Worm (Caenorhabditis elegans) whole organism, L1 larva: Measurements from ENCODE around the gene prkl-1.

ENCODE experiments used
- C16A3.4 ChIP-seq: fragments of 150-350 bp; optimal IDR thresholded peaks from 2 replicates; lab custom pipeline; 2014; ENCODE audit warnings: missing biosample characterization, missing genetic modification characterization
- alr-1 ChIP-seq: fragments of 200-800 bp; sonication (Bioruptor generic); optimal IDR thresholded peaks from 2 replicates; lab custom pipeline; 2018; ENCODE audit warnings: borderline replicate concordance, mild to moderate bottlenecking, missing genetic modification characterization, missing compliant biosample characterization
- ceh-82 ChIP-seq, 3 experiments: fragments of 150-350 bp in 1 of 3; sonication (generic microtip) in 2 of 3; optimal IDR thresholded peaks; 2 replicates each; lab custom pipeline; 2014 to 2017; ENCODE audit warnings: missing biosample characterization in 3 of 3, missing genetic modification characterization in 3 of 3
- dsc-1 ChIP-seq: sonication (generic microtip); optimal IDR thresholded peaks from 2 replicates; lab custom pipeline; 2016; ENCODE audit warnings: mild to moderate bottlenecking, missing genetic modification characterization, missing compliant biosample characterization
- efl-1 ChIP-seq, 4 experiments: fragments of 150-350 bp; optimal IDR thresholded peaks in 3 of 4; peaks in 1 of 4; 1 replicate in 1 of 4; 2 replicates in 3 of 4; lab custom pipeline; 2014; ENCODE audit warnings: missing biosample characterization in 2 of 4, missing genetic modification characterization in 2 of 4, missing genetic modification reagents in 2 of 4
- efl-3 ChIP-seq: fragments of 200-800 bp; sonication (Bioruptor generic); optimal IDR thresholded peaks from 2 replicates; lab custom pipeline; 2018; ENCODE audit warnings: mild to moderate bottlenecking, missing genetic modification characterization, missing compliant biosample characterization
- egl-13 ChIP-seq: sonication (generic microtip); optimal IDR thresholded peaks from 2 replicates; lab custom pipeline; 2016; ENCODE audit warnings: missing genotype, missing genetic modification reagents, missing genetic modification characterization, missing compliant biosample characterization
- elt-2 ChIP-seq: sonication (generic microtip); optimal IDR thresholded peaks from 2 replicates; lab custom pipeline; 2016; ENCODE audit warnings: missing genetic modification characterization, mild to moderate bottlenecking, inconsistent platforms, missing compliant biosample characterization, missing genetic modification reagents
- fkh-10 ChIP-seq: sonication (generic microtip); optimal IDR thresholded peaks from 2 replicates; lab custom pipeline; 2017; ENCODE audit warnings: missing biosample characterization, missing genetic modification reagents, missing genetic modification characterization
- fos-1 ChIP-seq: fragments of 150-350 bp; optimal IDR thresholded peaks from 2 replicates; lab custom pipeline; 2014; ENCODE audit warnings: missing biosample characterization, missing genetic modification characterization
- hlh-17 ChIP-seq: fragments of 200-800 bp; sonication (Bioruptor generic); optimal IDR thresholded peaks from 2 replicates; lab custom pipeline; 2018; ENCODE audit warnings: missing genetic modification characterization, mild to moderate bottlenecking, missing compliant biosample characterization, moderate library complexity, borderline replicate concordance
- hlh-4 ChIP-seq: sonication (generic microtip); optimal IDR thresholded peaks from 2 replicates; lab custom pipeline; 2016; ENCODE audit warnings: mild to moderate bottlenecking, missing genetic modification characterization, missing compliant biosample characterization
- irx-1 ChIP-seq: sonication (generic microtip); optimal IDR thresholded peaks from 2 replicates; lab custom pipeline; 2016; ENCODE audit warnings: missing genetic modification characterization, missing compliant biosample characterization
- jun-1 ChIP-seq: fragments of 150-350 bp; optimal IDR thresholded peaks from 2 replicates; lab custom pipeline; 2014; ENCODE audit warnings: missing biosample characterization, missing genetic modification reagents, missing genetic modification characterization
- lin-14 ChIP-seq: fragments of 200-800 bp; sonication (Bioruptor generic); optimal IDR thresholded peaks from 2 replicates; lab custom pipeline; 2018; ENCODE audit warnings: mild to moderate bottlenecking, missing genetic modification characterization, moderate library complexity, missing compliant biosample characterization
- lin-15B ChIP-seq: fragments of 150-350 bp; sonication (generic microtip); optimal IDR thresholded peaks from 3 replicates; lab custom pipeline; 2014; ENCODE audit warnings: missing biosample characterization, missing genetic modification characterization
- lin-39 ChIP-seq: fragments of 150-350 bp; optimal IDR thresholded peaks from 2 replicates; lab custom pipeline; 2014; ENCODE audit warnings: missing biosample characterization, missing genetic modification reagents, missing genetic modification characterization
- mef-2 ChIP-seq: fragments of 150-350 bp; optimal IDR thresholded peaks from 2 replicates; lab custom pipeline; 2014; ENCODE audit warnings: missing biosample characterization, missing genetic modification characterization
- nhr-11 ChIP-seq: fragments of 150-350 bp; optimal IDR thresholded peaks from 2 replicates; lab custom pipeline; 2014; ENCODE audit warnings: missing biosample characterization, missing genetic modification characterization
- nhr-19 ChIP-seq: fragments of 200-800 bp; sonication (Bioruptor generic); conservative IDR thresholded peaks from 2 replicates; pipeline ENCODE4 v1.3.6; 2022; ENCODE audit warnings: missing genetic modification characterization, missing compliant biosample characterization
- nhr-20 ChIP-seq: sonication (generic microtip); optimal IDR thresholded peaks from 2 replicates; lab custom pipeline; 2016; ENCODE audit warnings: mild to moderate bottlenecking, missing genetic modification characterization, missing compliant biosample characterization
- nhr-47 ChIP-seq: sonication (generic microtip); optimal IDR thresholded peaks from 2 replicates; lab custom pipeline; 2016; ENCODE audit warnings: mild to moderate bottlenecking, missing genetic modification characterization, moderate library complexity, missing compliant biosample characterization
- nhr-77 ChIP-seq: fragments of 150-350 bp; optimal IDR thresholded peaks from 2 replicates; lab custom pipeline; 2014; ENCODE audit warnings: missing biosample characterization, missing genetic modification characterization
- nhr-85 ChIP-seq: sonication (generic microtip); peaks from one replicate; lab custom pipeline; 2016; ENCODE audit warnings: missing genetic modification characterization, inconsistent platforms, missing compliant biosample characterization
- nhr-90 ChIP-seq: sonication (generic microtip); optimal IDR thresholded peaks from 2 replicates; lab custom pipeline; 2016; ENCODE audit warnings: mild to moderate bottlenecking, missing genetic modification characterization, missing compliant biosample characterization; ENCODE audit not compliant: poor library complexity
- pqm-1 ChIP-seq: sonication (generic microtip); optimal IDR thresholded peaks from 3 replicates; lab custom pipeline; 2017; ENCODE audit warnings: missing biosample characterization, missing genetic modification characterization
- skn-1 ChIP-seq: fragments of 150-350 bp; optimal IDR thresholded peaks from 2 replicates; lab custom pipeline; 2014; ENCODE audit warnings: missing biosample characterization, missing genetic modification characterization
- tlp-1 ChIP-seq: fragments of 150-350 bp; optimal IDR thresholded peaks from 2 replicates; lab custom pipeline; 2014; ENCODE audit warnings: missing biosample characterization, missing genetic modification characterization
- unc-130 ChIP-seq: fragments of 150-350 bp; optimal IDR thresholded peaks from 2 replicates; lab custom pipeline; 2017; ENCODE audit warnings: missing biosample characterization, missing genetic modification characterization, inconsistent platforms
- unc-30 ChIP-seq: sonication (generic microtip); optimal IDR thresholded peaks from 2 replicates; lab custom pipeline; 2017; ENCODE audit warnings: missing biosample characterization, missing genetic modification characterization
- unc-62 ChIP-seq: fragments of 150-350 bp; optimal IDR thresholded peaks from 2 replicates; lab custom pipeline; 2014; ENCODE audit warnings: missing biosample characterization, missing genetic modification reagents, missing genetic modification characterization
- unc-86 ChIP-seq: sonication (generic microtip); optimal IDR thresholded peaks from 2 replicates; lab custom pipeline; 2016; ENCODE audit warnings: missing genetic modification characterization, missing compliant biosample characterization
- zag-1 ChIP-seq: fragments of 150-350 bp; optimal IDR thresholded peaks from 2 replicates; lab custom pipeline; 2014; ENCODE audit warnings: missing biosample characterization, missing genetic modification characterization

prkl-1 gene

DNA sequence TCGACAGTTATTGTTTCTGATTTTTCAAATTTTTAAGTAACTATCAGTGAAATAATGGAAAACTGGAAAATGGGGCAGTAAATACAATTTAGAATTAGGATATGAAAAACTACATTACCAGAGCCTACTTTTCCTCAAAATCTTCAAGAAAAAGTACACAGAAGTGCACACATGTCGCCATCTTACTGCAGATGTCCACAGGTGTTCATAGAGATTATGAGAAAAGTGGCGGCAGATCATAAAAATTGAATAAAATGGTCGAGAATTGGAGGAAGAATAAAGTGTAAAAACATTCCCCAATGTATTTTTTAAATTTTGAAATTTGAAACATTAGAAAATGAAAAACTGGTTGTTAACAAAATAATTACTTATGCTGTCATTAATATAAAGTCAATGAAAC is 11.2 kb upstream of the prkl-1 start:
- TF ChIP-seq alr-1 (tag; lab: Kevin White, UChicago) (no peak), nhr-11 (tag; lab: Kevin White, UChicago) (no peak), nhr-77 (tag; lab: Kevin White, UChicago) (no peak), elt-2 (tag; lab: Kevin White, UChicago) (no peak), fos-1 (tag; lab: Kevin White, UChicago) (no peak), lin-14 (no peak), lin-39 (tag; lab: Kevin White, UChicago) (no peak), nhr-20 (tag; lab: Kevin White, UChicago) (no peak), skn-1 (tag; lab: Kevin White, UChicago) (no peak), lin-15B (no peak), nhr-19 (GFP tag; lab: Robert Waterston, UW) (no peak), efl-3 (GFP tag; lab: Kevin White, UChicago) (no peak), C16A3.4 (no peak), fkh-10 (GFP tag; lab: Kevin White, UChicago) (no peak), zag-1 (tag; lab: Kevin White, UChicago) (no peak), egl-13 (no peak), unc-62 (no peak), dsc-1 (no peak), irx-1 (no peak), unc-86 (tag; lab: Kevin White, UChicago) (no peak)

- no peak for TF ChIP-seq lin-15B
- TF ChIP-seq nhr-77 (tag; lab: Kevin White, UChicago): no peak
- no peak for TF ChIP-seq egl-13
- TF ChIP-seq unc-130 (tag; lab: Kevin White, UChicago): no peak
- TF ChIP-seq nhr-20 (tag; lab: Kevin White, UChicago): no peak
These were observed 4.3 kb upstream of the prkl-1 start for ce11 chrIV:6991070-6991469.

DNA sequence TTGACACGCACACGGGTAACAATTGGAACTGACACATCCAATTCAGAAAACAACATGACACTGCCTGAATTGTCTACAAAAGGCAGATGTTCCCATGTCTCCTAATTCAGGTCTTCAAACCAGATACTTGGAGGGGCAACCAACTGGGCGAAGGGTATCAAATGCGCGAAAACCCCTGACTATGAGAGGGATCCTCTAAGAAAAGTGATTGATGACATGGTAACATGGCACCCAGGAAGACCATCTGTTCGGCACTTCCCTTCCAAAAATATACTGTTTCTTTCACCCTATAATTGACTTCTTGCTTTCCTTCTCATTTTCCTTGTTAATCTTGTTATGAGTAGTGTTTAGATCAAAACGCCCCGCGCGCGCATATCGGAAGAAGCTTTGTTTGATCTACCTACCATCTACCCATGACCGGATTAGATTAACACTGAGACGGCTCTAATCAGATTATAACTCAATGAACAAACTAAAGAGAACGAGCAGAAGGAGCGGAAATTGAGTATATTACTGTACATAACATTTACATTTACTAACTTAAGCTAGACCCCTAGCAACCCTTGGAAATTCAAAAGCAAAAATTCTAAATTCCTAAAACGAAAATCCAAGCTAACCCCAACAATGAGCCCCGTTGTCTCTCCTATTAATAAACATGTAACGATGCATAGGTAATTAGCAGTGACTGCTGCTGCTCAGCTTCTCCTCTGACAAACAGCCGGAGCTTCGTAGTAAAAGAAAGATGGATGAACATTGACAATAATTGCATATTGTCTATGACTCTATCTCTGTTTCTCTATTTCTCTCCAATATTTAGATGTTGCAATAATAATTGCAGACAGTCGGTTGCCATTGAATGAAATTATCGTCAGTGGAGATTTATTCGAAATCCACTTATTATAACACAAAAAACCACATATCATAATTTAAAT is 2.0 kb downstream of the prkl-1 start:
- TF ChIP-seq jun-1: no peak
- no peak for TF ChIP-seq lin-15B
- no peak for TF ChIP-seq efl-1 (optimal IDR thresholded peaks at IDR 0.05; lab: Kevin White, UChicago)
- TF ChIP-seq efl-1 (GFP tag; optimal IDR thresholded peaks at IDR 0.05 in 1 of 2; lab: Kevin White, UChicago): peak in 1 of 2 experiments; percentile 40
- peak; percentile 57 for TF ChIP-seq nhr-85 (tag; lab: Kevin White, UChicago)

- TF ChIP-seq ceh-82 (tag; optimal IDR thresholded peaks at IDR 0.05; lab: Kevin White, UChicago) (no peak), skn-1 (tag; lab: Kevin White, UChicago) (no peak), pqm-1 (tag; lab: Kevin White, UChicago) (no peak), hlh-17 (GFP tag; lab: Kevin White, UChicago) (no peak), nhr-47 (tag; lab: Kevin White, UChicago) (no peak), egl-13 (no peak), mef-2 (tag; lab: Kevin White, UChicago) (no peak), nhr-90 (tag; lab: Kevin White, UChicago) (no peak), hlh-4 (tag; lab: Kevin White, UChicago) (no peak), tlp-1 (tag; lab: Kevin White, UChicago) (no peak), unc-30 (tag; lab: Kevin White, UChicago) (no peak)
These were observed 8.1 kb downstream of the prkl-1 start for ce11 chrIV:6978625-6979024.
